Fruit fly (Drosophila melanogaster) whole organism, wandering third instar larva: ENCODE data around the gene CG2909.

Experiments used
- CrebA ChIP-seq: fragments of 200-800 bp; sonication (Bioruptor generic); optimal IDR thresholded peaks from 2 replicates; lab custom pipeline; 2016; ENCODE audit warnings: missing biosample characterization, mild to moderate bottlenecking, missing genetic modification characterization, borderline replicate concordance
- GATAd ChIP-seq: sonication (Bioruptor generic); optimal IDR thresholded peaks from 2 replicates; lab custom pipeline; 2016; ENCODE audit warnings: missing biosample characterization, missing genetic modification characterization
- Hr83 ChIP-seq: fragments of 200-300 bp; sonication (Bioruptor generic); optimal IDR thresholded peaks from 2 replicates; lab custom pipeline; 2016; ENCODE audit warnings: missing biosample characterization, mild to moderate bottlenecking, missing genetic modification characterization, moderate library complexity; ENCODE audit not compliant: poor library complexity, severe bottlenecking
- Myc ChIP-seq: fragments of >200 bp; optimal IDR thresholded peaks from 2 replicates; lab custom pipeline; 2017
- pan ChIP-seq: fragments of >200 bp; optimal IDR thresholded peaks from 2 replicates; lab custom pipeline; 2017
- sv ChIP-seq: fragments of 200-800 bp; sonication (Bioruptor generic); optimal IDR thresholded peaks from 3 replicates; lab custom pipeline; 2016; ENCODE audit warnings: missing biosample characterization, missing genetic modification characterization

DNA sequence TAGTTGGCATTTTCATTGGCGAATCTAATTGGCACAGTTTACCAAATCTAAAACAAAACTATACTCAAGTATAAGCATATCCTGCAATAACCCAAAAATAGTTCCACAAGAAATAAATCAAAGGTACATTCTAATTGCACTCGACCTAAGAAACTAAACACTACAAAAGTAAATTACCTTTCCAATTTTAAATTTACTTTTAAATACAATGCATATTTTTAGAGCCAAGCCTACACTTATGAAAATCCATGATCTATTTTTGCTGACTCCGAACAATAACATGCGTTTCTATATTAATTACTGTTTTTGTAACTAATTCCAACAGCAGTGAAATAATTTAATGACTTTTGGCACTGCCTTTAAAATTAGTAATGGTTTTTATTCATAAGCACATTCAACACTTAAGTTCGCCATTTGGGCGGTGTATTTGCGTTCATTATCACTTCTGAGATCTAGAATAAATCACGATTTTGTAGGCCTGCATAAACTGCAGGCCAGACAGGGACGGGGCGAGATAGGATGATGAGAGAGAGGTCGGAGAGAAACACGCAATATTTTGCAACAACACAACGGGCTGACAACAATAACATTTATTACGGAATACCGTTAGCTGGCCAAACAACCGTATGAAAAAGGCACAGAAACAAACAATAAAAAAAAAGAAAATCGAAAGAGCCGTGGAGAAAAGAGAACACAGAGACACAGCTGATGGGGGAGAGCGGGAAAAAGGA lies 1.3 kb upstream of the CG2909 start:
- TF ChIP-seq CrebA (GFP tag; lab: Kevin White, UChicago) (no peak), sv (GFP tag; lab: Kevin White, UChicago) (no peak), pan (lab: Kevin White, UChicago) (no peak), Myc (lab: Kevin White, UChicago) (no peak), GATAd (no peak), Hr83 (GFP tag; lab: Kevin White, UChicago) (no peak)
